Worm (Caenorhabditis elegans) whole organism, early embryonic: ENCODE measurements around the gene nop-1.

Experiments
- B0310.2 ChIP-seq: sonication (generic microtip); optimal IDR thresholded peaks from 2 replicates; lab custom pipeline; 2016; ENCODE audit warnings: mild to moderate bottlenecking, missing genetic modification characterization, missing compliant biosample characterization
- F13C5.2 ChIP-seq: sonication (generic microtip); optimal IDR thresholded peaks from 2 replicates; lab custom pipeline; 2017; ENCODE audit warnings: mild to moderate bottlenecking, missing genetic modification characterization, inconsistent platforms, missing compliant biosample characterization
- aly-1 ChIP-seq: sonication (generic microtip); optimal IDR thresholded peaks from 2 replicates; lab custom pipeline; 2016; ENCODE audit warnings: missing genetic modification characterization, missing compliant biosample characterization
- ama-1 ChIP-seq: fragments of 150-350 bp; optimal IDR thresholded peaks from 2 replicates; lab custom pipeline; 2014
- ceh-13 ChIP-seq: fragments of 200-800 bp; sonication (Bioruptor generic); optimal IDR thresholded peaks from 2 replicates; lab custom pipeline; 2018; ENCODE audit warnings: mild to moderate bottlenecking, missing genetic modification characterization, missing compliant biosample characterization
- ceh-36 ChIP-seq: sonication (generic microtip); optimal IDR thresholded peaks from 2 replicates; lab custom pipeline; 2016; ENCODE audit warnings: missing genetic modification characterization, inconsistent platforms, missing compliant biosample characterization
- ets-7 ChIP-seq: sonication (generic microtip); optimal IDR thresholded peaks from 2 replicates; lab custom pipeline; 2016; ENCODE audit warnings: missing genotype, missing genetic modification characterization, missing compliant biosample characterization
- flt-1 ChIP-seq: fragments of 200-800 bp; sonication (Bioruptor generic); IDR thresholded peaks from 2 replicates; pipeline ENCODE4 v1.3.6; 2022; ENCODE audit warnings: missing genetic modification characterization, missing compliant biosample characterization
- hmbx-1 ChIP-seq: sonication (generic microtip); optimal IDR thresholded peaks from 2 replicates; lab custom pipeline; 2016; ENCODE audit warnings: mild to moderate bottlenecking, missing genetic modification characterization, missing compliant biosample characterization
- hmg-4 ChIP-seq: fragments of 200-800 bp; sonication (Bioruptor generic); optimal IDR thresholded peaks from 2 replicates; lab custom pipeline; 2018; ENCODE audit warnings: mild to moderate bottlenecking, missing genetic modification characterization, missing compliant biosample characterization
- hnd-1 ChIP-seq: sonication (generic microtip); optimal IDR thresholded peaks from 2 replicates; lab custom pipeline; 2016; ENCODE audit warnings: missing genetic modification characterization, missing compliant biosample characterization
- pes-1 ChIP-seq: fragments of 200-800 bp; sonication (Bioruptor generic); IDR thresholded peaks from 2 replicates; pipeline ENCODE4 v1.3.6; 2022; ENCODE audit warnings: missing genetic modification reagents, missing genetic modification characterization, missing compliant biosample characterization
- scrt-1 ChIP-seq: fragments of 200-800 bp; sonication (Bioruptor generic); IDR thresholded peaks from 2 replicates; pipeline ENCODE4 v1.3.6; 2022; ENCODE audit warnings: missing genetic modification characterization, missing compliant biosample characterization
- sea-1 ChIP-seq: fragments of 200-800 bp; sonication (Bioruptor generic); conservative IDR thresholded peaks from 2 replicates; pipeline ENCODE4 v1.3.6; 2022; ENCODE audit warnings: missing genetic modification characterization, missing compliant biosample characterization
- tbx-11 ChIP-seq: fragments of 200-800 bp; sonication (Bioruptor generic); IDR thresholded peaks from 2 replicates; pipeline ENCODE4 v1.3.6; 2022; ENCODE audit warnings: missing genetic modification characterization, missing compliant biosample characterization
- tbx-37 ChIP-seq: fragments of 200-800 bp; sonication (Bioruptor generic); conservative IDR thresholded peaks from 2 replicates; pipeline ENCODE4 v1.3.6; 2022; ENCODE audit warnings: missing genetic modification reagents, missing genetic modification characterization, missing compliant biosample characterization
- tra-4 ChIP-seq: sonication (generic microtip); optimal IDR thresholded peaks from 2 replicates; lab custom pipeline; 2017; ENCODE audit warnings: missing genetic modification characterization, missing compliant biosample characterization

nop-1 gene

ce11 chrIII:5922236-5922635 lies 36.3 kb upstream of the nop-1 start:
- no peak for TF ChIP-seq tbx-11 (GFP tag; lab: Robert Waterston, UW)
- TF ChIP-seq hmbx-1 (tag; lab: Kevin White, UChicago): no peak

- TF ChIP-seq aly-1 (tag; lab: Kevin White, UChicago): no peak
- no peak for TF ChIP-seq scrt-1 (GFP tag; lab: Robert Waterston, UW)
- no peak for TF ChIP-seq sea-1 (GFP tag; lab: Robert Waterston, UW)
- no peak for TF ChIP-seq ets-7
- TF ChIP-seq hmg-4 (GFP tag; lab: Kevin White, UChicago): no peak
- TF ChIP-seq hmbx-1 (tag; lab: Kevin White, UChicago): no peak
Measured at ce11 chrIII:5925724-5926123, 32.8 kb upstream of the nop-1 start, which contains the start of the genes dnc-2 and bcl-7. Gene dnc-2 (minus strand): TSS chrIII:5925756. Gene bcl-7 (plus strand): TSS chrIII:5926086.

- no peak for TF ChIP-seq tbx-37 (GFP tag; lab: Robert Waterston, UW)
- TF ChIP-seq hmbx-1 (tag; lab: Kevin White, UChicago): no peak
- TF ChIP-seq flt-1 (GFP tag; lab: Robert Waterston, UW): no peak
- no peak for TF ChIP-seq sea-1 (GFP tag; lab: Robert Waterston, UW)
- TF ChIP-seq B0310.2: no peak
- no peak for TF ChIP-seq ets-7
Measured at ce11 chrIII:5930659-5931058, 27.9 kb upstream of the nop-1 start.

- TF ChIP-seq hmg-4 (GFP tag; lab: Kevin White, UChicago): no peak
- TF ChIP-seq hmbx-1 (tag; lab: Kevin White, UChicago): no peak
- no peak for TF ChIP-seq flt-1 (GFP tag; lab: Robert Waterston, UW)
- no peak for TF ChIP-seq pes-1
- no peak for TF ChIP-seq tbx-11 (GFP tag; lab: Robert Waterston, UW)
- TF ChIP-seq B0310.2: no peak
- no peak for TF ChIP-seq ama-1 (lab: Kevin White, UChicago)
- TF ChIP-seq scrt-1 (GFP tag; lab: Robert Waterston, UW): no peak
- TF ChIP-seq ets-7: no peak
- TF ChIP-seq tra-4 (tag; lab: Kevin White, UChicago): no peak
Measured at ce11 chrIII:5931433-5931994, 27.0 kb upstream of the nop-1 start, which contains the start of gene EGAP1.5. Gene EGAP1.5 (plus strand): TSS chrIII:5931721.

ce11 chrIII:5932853-5933252 lies 25.7 kb upstream of the nop-1 start, which contains the start of gene zmp-1:
Gene zmp-1 (minus strand): TSS chrIII:5932953.
- TF ChIP-seq scrt-1 (GFP tag; lab: Robert Waterston, UW): no peak
- TF ChIP-seq pes-1: no peak
- TF ChIP-seq sea-1 (GFP tag; lab: Robert Waterston, UW): no peak
- no peak for TF ChIP-seq ceh-13 (GFP tag; lab: Kevin White, UChicago)
- TF ChIP-seq F13C5.2: no peak
- TF ChIP-seq ets-7: no peak
- no peak for TF ChIP-seq ceh-36 (tag; lab: Kevin White, UChicago)
- no peak for TF ChIP-seq tbx-11 (GFP tag; lab: Robert Waterston, UW)

ce11 chrIII:5934138-5934658 lies 24.3 kb upstream of the nop-1 start:
- TF ChIP-seq hnd-1 (tag; lab: Kevin White, UChicago) (no peak), sea-1 (GFP tag; lab: Robert Waterston, UW) (no peak), tbx-11 (GFP tag; lab: Robert Waterston, UW) (no peak), hmbx-1 (tag; lab: Kevin White, UChicago) (no peak), hmg-4 (GFP tag; lab: Kevin White, UChicago) (no peak), ama-1 (lab: Kevin White, UChicago) (no peak), F13C5.2 (no peak), ets-7 (no peak), flt-1 (GFP tag; lab: Robert Waterston, UW) (no peak)

ce11 chrIII:5936992-5937391 lies 21.5 kb upstream of the nop-1 start, which contains the start of gene EGAP1.1:
Gene EGAP1.1 (minus strand): TSS chrIII:5937220.
- TF ChIP-seq tbx-11 (GFP tag; lab: Robert Waterston, UW) (no peak), hmbx-1 (tag; lab: Kevin White, UChicago) (no peak), tbx-37 (GFP tag; lab: Robert Waterston, UW) (no peak), aly-1 (tag; lab: Kevin White, UChicago) (no peak), B0310.2 (no peak), ceh-36 (tag; lab: Kevin White, UChicago) (no peak), ceh-13 (GFP tag; lab: Kevin White, UChicago) (no peak), ets-7 (no peak)

- TF ChIP-seq tra-4 (tag; lab: Kevin White, UChicago) (no peak), tbx-11 (GFP tag; lab: Robert Waterston, UW) (no peak), scrt-1 (GFP tag; lab: Robert Waterston, UW) (no peak), hmbx-1 (tag; lab: Kevin White, UChicago) (no peak), hmg-4 (GFP tag; lab: Kevin White, UChicago) (no peak)
Measured at ce11 chrIII:5938013-5938412, 20.5 kb upstream of the nop-1 start.
